Fruit fly (Drosophila melanogaster) whole organism, embryonic: ENCODE data around the gene CG6961.

ENCODE experiments used
- Aef1 ChIP-seq: fragments of 200-800 bp; sonication (Bioruptor generic); IDR thresholded peaks from 3 replicates; pipeline ENCODE4 v1.3.6; 2022; ENCODE audit warnings: missing biosample characterization, missing genetic modification characterization
- Antp ChIP-seq: fragments of 200-800 bp; sonication (Bioruptor generic); optimal IDR thresholded peaks from 3 replicates; lab custom pipeline; 2016; ENCODE audit warnings: missing biosample characterization, missing genetic modification characterization
- Bteb2 ChIP-seq: fragments of 200-800 bp; sonication (Bioruptor generic); optimal IDR thresholded peaks from 2 replicates; lab custom pipeline; 2016; ENCODE audit warnings: missing biosample characterization, missing genetic modification characterization
- C15 ChIP-seq: fragments of 200-800 bp; sonication (Bioruptor generic); IDR thresholded peaks from 3 replicates; pipeline ENCODE4 v1.3.6; 2022; ENCODE audit warnings: missing biosample characterization, missing genetic modification characterization
- CG10543 ChIP-seq: fragments of 200-800 bp; sonication (Bioruptor generic); optimal IDR thresholded peaks from 3 replicates; lab custom pipeline; 2017; ENCODE audit warnings: missing biosample characterization, mild to moderate bottlenecking, missing genetic modification characterization, moderate library complexity
- CG12744 ChIP-seq: fragments of 200-800 bp; sonication (Bioruptor generic); optimal IDR thresholded peaks from 2 replicates; lab custom pipeline; 2016; ENCODE audit warnings: missing biosample characterization, missing genetic modification characterization
- CG13287 ChIP-seq: fragments of 200-800 bp; sonication (Bioruptor generic); IDR thresholded peaks from 2 replicates; pipeline ENCODE4 v1.3.6; 2022; ENCODE audit warnings: missing biosample characterization, missing genetic modification characterization; ENCODE audit not compliant: partially characterized antibody
- CG13296 ChIP-seq: fragments of 200-800 bp; sonication (Bioruptor generic); optimal IDR thresholded peaks from 3 replicates; lab custom pipeline; 2018; ENCODE audit warnings: missing biosample characterization, mild to moderate bottlenecking, missing genetic modification characterization
- CG13424 ChIP-seq: fragments of 200-800 bp; sonication (Bioruptor generic); optimal IDR thresholded peaks from 2 replicates; lab custom pipeline; 2019; ENCODE audit warnings: missing biosample characterization, mild to moderate bottlenecking, missing genetic modification characterization, moderate library complexity
- CG13775 ChIP-seq: fragments of 200-800 bp; sonication (Bioruptor generic); optimal IDR thresholded peaks from 3 replicates; lab custom pipeline; 2017; ENCODE audit warnings: missing biosample characterization, mild to moderate bottlenecking, missing genetic modification characterization
- CG15269 ChIP-seq: fragments of 200-800 bp; sonication (Bioruptor generic); optimal IDR thresholded peaks from 2 replicates; lab custom pipeline; 2018; ENCODE audit warnings: missing biosample characterization, mild to moderate bottlenecking, missing genetic modification characterization, moderate library complexity
- CG1529 ChIP-seq: fragments of 200-800 bp; sonication (Bioruptor generic); optimal IDR thresholded peaks from 3 replicates; lab custom pipeline; 2018; ENCODE audit warnings: missing biosample characterization, missing genetic modification characterization
- CG15601 ChIP-seq: fragments of 200-800 bp; sonication (Bioruptor generic); optimal IDR thresholded peaks from 3 replicates; lab custom pipeline; 2019; ENCODE audit warnings: missing biosample characterization, mild to moderate bottlenecking, missing genetic modification characterization, moderate library complexity
- CG16813 ChIP-seq: fragments of 200-800 bp; sonication (Bioruptor generic); IDR thresholded peaks from 3 replicates; pipeline ENCODE4 v1.3.6; 2022; ENCODE audit warnings: missing biosample characterization, missing genetic modification characterization; ENCODE audit not compliant: partially characterized antibody
- CG1792 ChIP-seq: fragments of 200-800 bp; sonication (Bioruptor generic); optimal IDR thresholded peaks from 2 replicates; lab custom pipeline; 2016; ENCODE audit warnings: missing biosample characterization, missing genetic modification characterization
- CG3065 ChIP-seq: fragments of 200-800 bp; sonication (Bioruptor generic); optimal IDR thresholded peaks from 2 replicates; lab custom pipeline; 2016; ENCODE audit warnings: missing biosample characterization, missing genetic modification characterization
- CG32532 ChIP-seq: fragments of 200-800 bp; sonication (Bioruptor generic); IDR thresholded peaks from 2 replicates; pipeline ENCODE4 v1.3.6; 2022; ENCODE audit warnings: missing biosample characterization, missing genetic modification characterization
- CG42726 ChIP-seq: fragments of 200-800 bp; sonication (Bioruptor generic); IDR thresholded peaks from 2 replicates; pipeline ENCODE4 v1.3.6; 2022; ENCODE audit warnings: missing biosample characterization, missing genetic modification characterization; ENCODE audit not compliant: partially characterized antibody
- CG4404 ChIP-seq: fragments of 200-800 bp; sonication (Bioruptor generic); IDR thresholded peaks from 2 replicates; pipeline ENCODE4 v1.3.6; 2022; ENCODE audit warnings: missing biosample characterization, missing genetic modification characterization
- CG4820 ChIP-seq: fragments of 200-800 bp; sonication (Bioruptor generic); optimal IDR thresholded peaks from 3 replicates; lab custom pipeline; 2016; ENCODE audit warnings: missing biosample characterization, missing genetic modification characterization
- CG6683 ChIP-seq: fragments of 200-800 bp; sonication (Bioruptor generic); optimal IDR thresholded peaks from 2 replicates; lab custom pipeline; 2017; ENCODE audit warnings: missing biosample characterization, mild to moderate bottlenecking, missing genetic modification characterization, missing genetic modification reagents
- CG6813 ChIP-seq: fragments of 200-800 bp; sonication (Bioruptor generic); optimal IDR thresholded peaks from 2 replicates; lab custom pipeline; 2017; ENCODE audit warnings: missing biosample characterization, missing genetic modification characterization, mild to moderate bottlenecking, moderate library complexity, missing genetic modification reagents
- CG7357 ChIP-seq: fragments of 200-800 bp; sonication (Bioruptor generic); IDR thresholded peaks from 3 replicates; pipeline ENCODE4 v1.3.6; 2022; ENCODE audit warnings: missing biosample characterization, missing genetic modification characterization
- CG7987 ChIP-seq: fragments of 200-800 bp; sonication (Bioruptor generic); optimal IDR thresholded peaks from 2 replicates; lab custom pipeline; 2018; ENCODE audit warnings: missing biosample characterization, mild to moderate bottlenecking, missing genetic modification characterization, moderate library complexity
- CG8281 ChIP-seq: fragments of 200-800 bp; sonication (Bioruptor generic); optimal IDR thresholded peaks from 2 replicates; lab custom pipeline; 2018; ENCODE audit warnings: missing biosample characterization, mild to moderate bottlenecking, missing genetic modification characterization, moderate library complexity
- CG8478 ChIP-seq: fragments of >200 bp; optimal IDR thresholded peaks from 2 replicates; lab custom pipeline; 2018
- CG8765 ChIP-seq: fragments of 200-800 bp; sonication (Bioruptor generic); IDR thresholded peaks from 2 replicates; pipeline ENCODE4 v1.3.6; 2022; ENCODE audit warnings: missing biosample characterization, missing genetic modification characterization
- CG8924 ChIP-seq: fragments of 200-800 bp; optimal IDR thresholded peaks from 3 replicates; lab custom pipeline; 2019; ENCODE audit warnings: missing biosample characterization, mild to moderate bottlenecking, missing genetic modification characterization, moderate library complexity
- ERR ChIP-seq: fragments of 200-800 bp; sonication (Bioruptor generic); optimal IDR thresholded peaks from 2 replicates; lab custom pipeline; 2016; ENCODE audit warnings: missing biosample characterization, missing genetic modification characterization
- Gsc ChIP-seq: fragments of 200-800 bp; sonication (Bioruptor generic); IDR thresholded peaks from 2 replicates; pipeline ENCODE4 v1.3.6; 2022; ENCODE audit warnings: missing biosample characterization, missing genetic modification characterization
- HLH3B ChIP-seq: fragments of 200-800 bp; sonication (Bioruptor generic); IDR thresholded peaks from 2 replicates; pipeline ENCODE4 v1.3.6; 2022; ENCODE audit warnings: missing biosample characterization, missing genetic modification characterization
- Med ChIP-seq: fragments of 200-800 bp; sonication (Bioruptor generic); peaks from one replicate; lab custom pipeline; 2016; ENCODE audit warnings: missing biosample characterization, missing genetic modification characterization, mild to moderate bottlenecking, inconsistent platforms, moderate library complexity
- Mes4 ChIP-seq: fragments of 200-800 bp; sonication (Bioruptor generic); optimal IDR thresholded peaks from 2 replicates; lab custom pipeline; 2016; ENCODE audit warnings: missing biosample characterization, missing genetic modification characterization
- Opbp ChIP-seq: fragments of 200-800 bp; sonication (Bioruptor generic); IDR thresholded peaks from 3 replicates; pipeline ENCODE4 v1.3.6; 2022; ENCODE audit warnings: missing biosample characterization, missing genetic modification characterization; ENCODE audit not compliant: partially characterized antibody
- Rfx ChIP-seq: fragments of 200-800 bp; sonication (Bioruptor generic); IDR thresholded peaks from 2 replicates; pipeline ENCODE4 v1.3.6; 2022; ENCODE audit warnings: missing biosample characterization, missing genetic modification characterization
- Six4 ChIP-seq: fragments of 200-800 bp; sonication (Bioruptor generic); optimal IDR thresholded peaks from 2 replicates; lab custom pipeline; 2016; ENCODE audit warnings: missing biosample characterization, missing genetic modification characterization
- Spps ChIP-seq: fragments of 200-800 bp; sonication (Bioruptor generic); optimal IDR thresholded peaks from 2 replicates; lab custom pipeline; 2018; ENCODE audit warnings: missing biosample characterization, mild to moderate bottlenecking, missing genetic modification characterization
- cas ChIP-seq: fragments of 200-800 bp; sonication (Bioruptor generic); IDR thresholded peaks from 2 replicates; pipeline ENCODE4 v1.3.6; 2022; ENCODE audit warnings: missing biosample characterization, missing genetic modification characterization
- danr ChIP-seq: fragments of 200-800 bp; sonication (Bioruptor generic); IDR thresholded peaks from 2 replicates; pipeline ENCODE4 v1.3.6; 2022; ENCODE audit warnings: missing biosample characterization, missing genetic modification characterization
- eyg ChIP-seq: fragments of 200-800 bp; sonication (Bioruptor generic); optimal IDR thresholded peaks from 3 replicates; lab custom pipeline; 2016; ENCODE audit warnings: missing biosample characterization, missing genetic modification characterization
- her ChIP-seq: fragments of 200-800 bp; sonication (Bioruptor generic); optimal IDR thresholded peaks from 2 replicates; lab custom pipeline; 2016; ENCODE audit warnings: missing biosample characterization, missing genetic modification characterization
- mirr ChIP-seq: fragments of 200-800 bp; sonication (Bioruptor generic); optimal IDR thresholded peaks from 3 replicates; lab custom pipeline; 2018; ENCODE audit warnings: missing biosample characterization, mild to moderate bottlenecking, missing genetic modification characterization
- mld ChIP-seq: fragments of 200-800 bp; sonication (Bioruptor generic); IDR thresholded peaks from 3 replicates; pipeline ENCODE4 v1.3.6; 2022; ENCODE audit warnings: missing biosample characterization, missing genetic modification characterization; ENCODE audit not compliant: partially characterized antibody
- shn ChIP-seq: fragments of 200-800 bp; sonication (Bioruptor generic); optimal IDR thresholded peaks from 3 replicates; lab custom pipeline; 2016; ENCODE audit warnings: missing biosample characterization, missing genetic modification characterization
- sim ChIP-seq: fragments of 200-800 bp; sonication (Bioruptor generic); IDR thresholded peaks from 2 replicates; pipeline ENCODE4 v1.3.6; 2022; ENCODE audit warnings: missing biosample characterization, missing genetic modification characterization
- sna ChIP-seq: fragments of 200-800 bp; sonication (Bioruptor generic); IDR thresholded peaks from 2 replicates; pipeline ENCODE4 v1.3.6; 2022; ENCODE audit warnings: missing biosample characterization, missing genetic modification characterization; ENCODE audit not compliant: partially characterized antibody
- tin ChIP-seq: fragments of 200-800 bp; sonication (Bioruptor generic); optimal IDR thresholded peaks from 3 replicates; lab custom pipeline; 2016; ENCODE audit warnings: missing biosample characterization, missing genetic modification characterization
- toy ChIP-seq: fragments of 200-800 bp; sonication (Bioruptor generic); IDR thresholded peaks from 2 replicates; pipeline ENCODE4 v1.3.6; 2022; ENCODE audit warnings: missing biosample characterization, missing genetic modification characterization
- ttk ChIP-seq: fragments of 200-800 bp; sonication (Bioruptor generic); IDR thresholded peaks from 2 replicates; pipeline ENCODE4 v2.1.2; 2022; ENCODE audit warnings: missing biosample characterization, missing genetic modification characterization
- vnd ChIP-seq: fragments of 200-800 bp; sonication (Bioruptor generic); IDR thresholded peaks from 3 replicates; pipeline ENCODE4 v1.3.6; 2022; ENCODE audit warnings: missing biosample characterization, missing genetic modification characterization; ENCODE audit not compliant: partially characterized antibody
- wdn ChIP-seq: fragments of 200-800 bp; sonication (Bioruptor generic); IDR thresholded peaks from 2 replicates; pipeline ENCODE4 v1.3.6; 2022; ENCODE audit warnings: missing biosample characterization, missing genetic modification characterization
- yki ChIP-seq: fragments of >200 bp; optimal IDR thresholded peaks from 3 replicates; lab custom pipeline; 2018
- zen2 ChIP-seq: fragments of 200-800 bp; sonication (Bioruptor generic); IDR thresholded peaks from 3 replicates; pipeline ENCODE4 v1.3.6; 2022; ENCODE audit warnings: missing biosample characterization, missing genetic modification characterization; ENCODE audit not compliant: partially characterized antibody

The CG6961 gene

dm6 chrX:18834399-18834798 lies 46.4 kb upstream of the CG6961 start (continued):
- TF ChIP-seq Antp (GFP tag; lab: Kevin White, UChicago) (no peak), CG13287 (GFP tag; lab: Robert Waterston, UW) (no peak), Bteb2 (GFP tag; lab: Kevin White, UChicago) (no peak), sna (GFP tag; lab: Robert Waterston, UW) (no peak), CG1529 (no peak), cas (GFP tag; lab: Robert Waterston, UW) (no peak), mirr (GFP tag; lab: Kevin White, UChicago) (no peak), CG8765 (GFP tag; lab: Robert Waterston, UW) (no peak), eyg (GFP tag; lab: Kevin White, UChicago) (no peak), shn (GFP tag; lab: Kevin White, UChicago) (no peak), Aef1 (GFP tag; lab: Robert Waterston, UW) (no peak), Med (GFP tag; lab: Kevin White, UChicago) (peak; percentile 90), Mes4 (GFP tag; lab: Kevin White, UChicago) (no peak), danr (GFP tag; lab: Robert Waterston, UW) (no peak), her (GFP tag; lab: Kevin White, UChicago) (no peak), CG13296 (GFP tag; lab: Kevin White, UChicago) (no peak), CG7357 (GFP tag; lab: Robert Waterston, UW) (no peak), CG32532 (peak; percentile 52), CG13775 (no peak), CG4820 (GFP tag; lab: Kevin White, UChicago) (peak; percentile 19), CG4404 (GFP tag; lab: Robert Waterston, UW) (no peak), CG8478 (lab: Kevin White, UChicago) (no peak), Rfx (GFP tag; lab: Robert Waterston, UW) (0 out of 2 replicates have a peak, but pooled peaks have one; percentile 22), ERR (no peak), Spps (tag; lab: Kevin White, UChicago) (no peak), CG12744 (GFP tag; lab: Kevin White, UChicago) (no peak), CG3065 (GFP tag; lab: Kevin White, UChicago) (no peak), tin (GFP tag; lab: Kevin White, UChicago) (no peak), sim (GFP tag; lab: Robert Waterston, UW) (no peak), CG16813 (GFP tag; lab: Robert Waterston, UW) (no peak), Six4 (no peak), wdn (no peak), HLH3B (GFP tag; lab: Robert Waterston, UW) (peak; percentile 51), CG15269 (tag; lab: Kevin White, UChicago) (no peak), C15 (0 out of 3 replicates have a peak, but pooled peaks have one; percentile 40), CG10543 (GFP tag; lab: Kevin White, UChicago) (no peak), CG1792 (no peak), ttk (GFP tag; lab: Robert Waterston, UW) (peak; percentile 56), CG6813 (GFP tag; lab: Kevin White, UChicago) (no peak), CG13424 (no peak), Opbp (GFP tag; lab: Robert Waterston, UW) (no peak), CG42726 (GFP tag; lab: Robert Waterston, UW) (no peak), CG8924 (tag; lab: Kevin White, UChicago) (no peak), yki (lab: Kevin White, UChicago) (no peak), mld (GFP tag; lab: Robert Waterston, UW) (no peak), CG7987 (GFP tag; lab: Kevin White, UChicago) (no peak), CG8281 (tag; lab: Kevin White, UChicago) (no peak), Gsc (GFP tag; lab: Robert Waterston, UW) (no peak), CG6683 (GFP tag; lab: Kevin White, UChicago) (no peak), toy (GFP tag; lab: Robert Waterston, UW) (no peak), vnd (no peak), zen2 (GFP tag; lab: Robert Waterston, UW) (no peak), CG15601 (tag; lab: Kevin White, UChicago) (no peak)
